Worm (Caenorhabditis elegans): Measurements from ENCODE around the gene srlf-24.

The srlf-24 gene

DNA sequence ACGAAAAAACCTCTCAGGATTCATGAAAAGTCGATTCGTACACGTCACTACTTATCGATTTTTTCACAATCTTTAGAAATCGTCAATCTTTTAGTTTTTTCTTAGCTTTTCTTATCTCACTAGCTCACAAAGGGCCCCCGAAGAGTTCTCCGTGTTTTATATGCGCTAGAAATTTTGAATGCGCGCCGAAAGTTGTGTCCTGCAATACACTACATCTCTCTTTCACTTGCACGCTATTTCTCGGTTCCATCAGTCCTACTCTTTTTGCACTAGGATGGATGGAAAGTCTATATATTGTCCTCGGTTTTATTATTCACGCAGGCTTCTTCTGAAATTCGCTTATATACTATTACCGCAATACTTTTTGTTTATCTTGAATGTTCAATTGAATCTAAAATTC lies 20.0 kb upstream of the srlf-24 start:
- TF ChIP-seq lin-39 (tag; optimal IDR thresholded peaks at IDR 0.05): no peak
- peak in 1 of 2 experiments; percentile 33 for TF ChIP-seq unc-62 (GFP tag; optimal IDR thresholded peaks at IDR 0.05 in 1 of 2)
- no peak for TF ChIP-seq unc-62 (tag; optimal IDR thresholded peaks at IDR 0.05)
- TF ChIP-seq nhr-28 (tag; optimal IDR thresholded peaks at IDR 0.05): peak; percentile 15
- TF ChIP-seq dpl-1 (GFP tag; optimal IDR thresholded peaks at IDR 0.05): peak; percentile 73

- TF ChIP-seq aha-1 (tag) (peak; percentile 74), F49E8.2 (tag; optimal IDR thresholded peaks at IDR 0.05; ENCODE audit: borderline replicate concordance) (no peak), unc-130 (GFP tag; optimal IDR thresholded peaks at IDR 0.05) (no peak), daf-16 (GFP tag; optimal IDR thresholded peaks at IDR 0.05) (no peak), daf-16 (tag; optimal IDR thresholded peaks at IDR 0.05) (peak; percentile 16), tag-97 (GFP tag; IDR thresholded peaks at IDR 0.05) (no peak), hif-1 (tag; optimal IDR thresholded peaks at IDR 0.05) (no peak), fos-1 (tag; optimal IDR thresholded peaks at IDR 0.05) (no peak), hmg-1.1 (GFP tag; IDR thresholded peaks at IDR 0.05) (peak; percentile 67), spr-1 (tag; optimal IDR thresholded peaks at IDR 0.05) (no peak), hlh-11 (tag; optimal IDR thresholded peaks at IDR 0.05) (peak; percentile 39), skn-1 (tag; optimal IDR thresholded peaks at IDR 0.05) (no peak), dmd-9 (GFP tag; IDR thresholded peaks at IDR 0.05) (no peak), nhr-102 (tag; optimal IDR thresholded peaks at IDR 0.05) (no peak), nhr-25 (tag; optimal IDR thresholded peaks at IDR 0.05; ENCODE audit: borderline replicate concordance, insufficient read depth) (no peak), mes-2 (tag; optimal IDR thresholded peaks at IDR 0.05; ENCODE audit: poor library complexity, severe bottlenecking) (peak; percentile 66), ceh-82 (tag; optimal IDR thresholded peaks at IDR 0.05) (no peak), lsy-2 (tag; optimal IDR thresholded peaks at IDR 0.05) (peak in 1 of 2 experiments; percentile 70), rbr-2 (tag; optimal IDR thresholded peaks at IDR 0.05) (peak; percentile 12), lin-38 (GFP tag; IDR thresholded peaks at IDR 0.05) (no peak), fkh-10 (GFP tag; optimal IDR thresholded peaks at IDR 0.05) (no peak), mxl-3 (GFP tag; optimal IDR thresholded peaks at IDR 0.05) (peak; percentile 32), nhr-11 (tag; optimal IDR thresholded peaks at IDR 0.05) (no peak), ces-1 (GFP tag; optimal IDR thresholded peaks at IDR 0.05) (no peak), tra-1 (GFP tag; IDR thresholded peaks at IDR 0.05) (no peak), ztf-11 (tag; optimal IDR thresholded peaks at IDR 0.05) (no peak), Y75B8A.6 (GFP tag; IDR thresholded peaks at IDR 0.05) (no peak), mxl-2 (GFP tag; conservative IDR thresholded peaks at IDR 0.05) (no peak), mdt-29 (GFP tag; IDR thresholded peaks at IDR 0.05) (no peak), mep-1 (tag; optimal IDR thresholded peaks at IDR 0.05) (peak; percentile 46), ztf-7 (tag; optimal IDR thresholded peaks at IDR 0.05) (no peak)
These were observed 19.6 kb upstream of the srlf-24 start for ce11 chrIV:11125200-11125599.

- no peak for TF ChIP-seq F26F4.8 (GFP tag; conservative IDR thresholded peaks at IDR 0.05)
- TF ChIP-seq zip-11 (GFP tag; IDR thresholded peaks at IDR 0.05): no peak
- peak; percentile 3 for TF ChIP-seq F49E8.2 (tag; optimal IDR thresholded peaks at IDR 0.05; ENCODE audit: borderline replicate concordance)
- TF ChIP-seq lir-3 (tag; optimal IDR thresholded peaks at IDR 0.05): no peak
- no peak for TF ChIP-seq madf-9 (GFP tag; conservative IDR thresholded peaks at IDR 0.05)
These were observed 19.1 kb upstream of the srlf-24 start, which contains the start of gene spo-11 for ce11 chrIV:11124674-11125073. Gene spo-11 (minus strand): TSS chrIV:11124862.
